Worm (Caenorhabditis elegans): ENCODE data around the gene col-103.

col-103 gene

ce11 chrIV:795383-795872, 31.9 kb upstream of the col-103 start, which contains the start of gene skr-18:
skr-18 (minus strand) TSS chrIV:795433.
- TF ChIP-seq elt-3 (tag; optimal IDR thresholded peaks at IDR 0.05) = no peak
- TF ChIP-seq ces-1 (GFP tag; optimal IDR thresholded peaks at IDR 0.05) = no peak
- TF ChIP-seq cnd-1 (tag; optimal IDR thresholded peaks at IDR 0.05) = no peak
- no peak for TF ChIP-seq sem-2 (GFP tag; optimal IDR thresholded peaks at IDR 0.05)
- TF ChIP-seq nhr-2 (tag; optimal IDR thresholded peaks at IDR 0.05) = no peak
- no peak for TF ChIP-seq tbx-8 (GFP tag; optimal IDR thresholded peaks at IDR 0.05)
- no peak for TF ChIP-seq snpc-4 (tag; optimal IDR thresholded peaks at IDR 0.05)
- TF ChIP-seq ztf-11 (tag; optimal IDR thresholded peaks at IDR 0.05) = no peak
- TF ChIP-seq nhr-28 (tag; optimal IDR thresholded peaks at IDR 0.05) = no peak
- TF ChIP-seq bed-3 (GFP tag; optimal IDR thresholded peaks at IDR 0.05) = no peak
- no peak for TF ChIP-seq nhr-237 (tag; optimal IDR thresholded peaks at IDR 0.05)
- TF ChIP-seq lin-13 (tag; optimal IDR thresholded peaks at IDR 0.05) = no peak
- no peak for TF ChIP-seq M03D4.4 (tag; optimal IDR thresholded peaks at IDR 0.05)
- TF ChIP-seq blmp-1 (tag; optimal IDR thresholded peaks at IDR 0.05) = no peak
- TF ChIP-seq nhr-12 (tag; optimal IDR thresholded peaks at IDR 0.05) = no peak
- no peak for TF ChIP-seq ceh-39 (tag; optimal IDR thresholded peaks at IDR 0.05)
- no peak for TF ChIP-seq mep-1 (tag; optimal IDR thresholded peaks at IDR 0.05)
- TF ChIP-seq lsy-2 (tag; optimal IDR thresholded peaks at IDR 0.05) = no peak
- TF ChIP-seq ceh-43 (GFP tag; optimal IDR thresholded peaks at IDR 0.05) = no peak
- TF ChIP-seq mls-2 (tag; optimal IDR thresholded peaks at IDR 0.05) = no peak

ce11 chrIV:794275-794674, 30.8 kb upstream of the col-103 start, which contains the start of gene F56B3.4:
F56B3.4 (minus strand) TSS chrIV:794275.
- TF ChIP-seq elt-1 (tag; optimal IDR thresholded peaks at IDR 0.05; ENCODE audit: borderline replicate concordance, insufficient read depth) (no peak), ceh-39 (tag; optimal IDR thresholded peaks at IDR 0.05) (no peak), ztf-11 (tag; optimal IDR thresholded peaks at IDR 0.05) (no peak), sptf-1 (tag; optimal IDR thresholded peaks at IDR 0.05) (no peak), snpc-4 (tag; optimal IDR thresholded peaks at IDR 0.05) (no peak), ceh-43 (GFP tag; optimal IDR thresholded peaks at IDR 0.05) (no peak), flh-1 (GFP tag; optimal IDR thresholded peaks at IDR 0.05) (no peak), lin-32 (GFP tag; optimal IDR thresholded peaks at IDR 0.05) (no peak), M03D4.4 (tag; optimal IDR thresholded peaks at IDR 0.05) (no peak)

DNA sequence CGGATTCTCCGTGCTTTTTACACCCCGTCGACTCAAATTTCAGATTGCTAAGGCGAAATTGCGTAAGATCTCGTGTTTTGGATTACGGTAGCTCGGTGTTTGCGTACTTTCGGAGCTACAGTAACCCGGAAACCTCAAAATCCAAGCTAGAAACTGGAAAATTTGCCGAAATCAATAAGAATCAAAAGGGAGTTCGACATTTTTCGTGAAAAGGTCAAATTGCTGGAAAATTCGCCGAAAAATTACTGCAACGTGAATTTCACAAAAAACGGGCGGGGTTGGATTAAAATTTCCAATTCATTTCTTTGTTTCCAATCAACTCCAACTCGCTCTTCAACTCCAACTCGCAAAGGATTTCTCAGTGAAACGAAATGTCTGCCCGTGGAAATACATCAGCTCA, 24.3 kb upstream of the col-103 start, which contains the start of gene F56B3.6:
F56B3.6 (plus strand) TSS at position 301 of the 400 bp plus-strand sequence.
- TF ChIP-seq unc-62 (GFP tag; optimal IDR thresholded peaks at IDR 0.05) (no peak), nhr-237 (tag; optimal IDR thresholded peaks at IDR 0.05) (no peak), sptf-1 (tag; optimal IDR thresholded peaks at IDR 0.05) (no peak), flh-1 (GFP tag; optimal IDR thresholded peaks at IDR 0.05) (no peak), cnd-1 (tag; optimal IDR thresholded peaks at IDR 0.05) (no peak), nhr-76 (tag; optimal IDR thresholded peaks at IDR 0.05) (no peak), nhr-12 (tag; optimal IDR thresholded peaks at IDR 0.05) (no peak), M03D4.4 (tag; optimal IDR thresholded peaks at IDR 0.05) (no peak), unc-120 (tag; optimal IDR thresholded peaks at IDR 0.05; ENCODE audit: poor library complexity, severe bottlenecking) (no peak), unc-39 (tag; optimal IDR thresholded peaks at IDR 0.05) (no peak), ham-2 (GFP tag; optimal IDR thresholded peaks at IDR 0.05) (no peak), tbx-8 (GFP tag; optimal IDR thresholded peaks at IDR 0.05) (no peak)

DNA sequence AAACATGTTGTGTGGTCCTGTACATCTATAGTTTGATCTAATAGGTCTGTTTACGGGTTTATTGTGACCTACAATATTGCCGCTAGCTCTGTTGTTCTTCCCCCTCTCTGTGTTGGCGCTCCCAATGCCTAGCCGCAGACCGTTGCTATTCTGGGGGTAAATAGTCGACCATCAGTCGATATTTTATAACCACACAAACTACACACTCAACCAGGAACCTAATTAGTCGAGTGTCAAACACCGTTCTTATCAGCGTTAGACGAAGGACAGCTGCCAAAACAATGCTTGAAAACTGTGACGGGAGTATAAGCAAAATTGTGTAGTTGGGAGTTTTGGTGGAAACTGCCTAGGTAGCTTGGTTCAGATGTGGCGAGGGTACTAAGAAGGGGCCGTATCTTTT, 18.9 kb upstream of the col-103 start:
- TF ChIP-seq nhr-2 (tag; optimal IDR thresholded peaks at IDR 0.05) (no peak), ceh-39 (tag; optimal IDR thresholded peaks at IDR 0.05) (no peak), unc-120 (tag; optimal IDR thresholded peaks at IDR 0.05; ENCODE audit: poor library complexity, severe bottlenecking) (no peak), ceh-43 (GFP tag; optimal IDR thresholded peaks at IDR 0.05) (no peak), cnd-1 (tag; optimal IDR thresholded peaks at IDR 0.05) (no peak), ceh-83 (GFP tag; optimal IDR thresholded peaks at IDR 0.05) (no peak), sem-2 (GFP tag; optimal IDR thresholded peaks at IDR 0.05) (no peak), nhr-28 (tag; optimal IDR thresholded peaks at IDR 0.05) (no peak), ham-2 (GFP tag; optimal IDR thresholded peaks at IDR 0.05) (no peak), unc-62 (GFP tag; optimal IDR thresholded peaks at IDR 0.05) (no peak), zip-8 (tag; optimal IDR thresholded peaks at IDR 0.05) (no peak), elt-3 (tag; optimal IDR thresholded peaks at IDR 0.05) (no peak), pha-4 (tag; optimal IDR thresholded peaks at IDR 0.05) (no peak), nhr-76 (tag; optimal IDR thresholded peaks at IDR 0.05) (no peak), lsy-2 (tag; optimal IDR thresholded peaks at IDR 0.05) (no peak), bed-3 (GFP tag; optimal IDR thresholded peaks at IDR 0.05) (no peak)

Measured in whole organism, mixed stage, embryonic.